Worm (Caenorhabditis elegans) whole organism, early embryonic: ENCODE measurements around the gene fbxa-66.

Source experiments
- ama-1 ChIP-seq: fragments of 150-350 bp; optimal IDR thresholded peaks from 2 replicates; lab custom pipeline; 2014
- ets-7 ChIP-seq: sonication (generic microtip); optimal IDR thresholded peaks from 2 replicates; lab custom pipeline; 2016; ENCODE audit warnings: missing genotype, missing genetic modification characterization, missing compliant biosample characterization
- flt-1 ChIP-seq: fragments of 200-800 bp; sonication (Bioruptor generic); IDR thresholded peaks from 2 replicates; pipeline ENCODE4 v1.3.6; 2022; ENCODE audit warnings: missing genetic modification characterization, missing compliant biosample characterization
- scrt-1 ChIP-seq: fragments of 200-800 bp; sonication (Bioruptor generic); IDR thresholded peaks from 2 replicates; pipeline ENCODE4 v1.3.6; 2022; ENCODE audit warnings: missing genetic modification characterization, missing compliant biosample characterization

DNA sequence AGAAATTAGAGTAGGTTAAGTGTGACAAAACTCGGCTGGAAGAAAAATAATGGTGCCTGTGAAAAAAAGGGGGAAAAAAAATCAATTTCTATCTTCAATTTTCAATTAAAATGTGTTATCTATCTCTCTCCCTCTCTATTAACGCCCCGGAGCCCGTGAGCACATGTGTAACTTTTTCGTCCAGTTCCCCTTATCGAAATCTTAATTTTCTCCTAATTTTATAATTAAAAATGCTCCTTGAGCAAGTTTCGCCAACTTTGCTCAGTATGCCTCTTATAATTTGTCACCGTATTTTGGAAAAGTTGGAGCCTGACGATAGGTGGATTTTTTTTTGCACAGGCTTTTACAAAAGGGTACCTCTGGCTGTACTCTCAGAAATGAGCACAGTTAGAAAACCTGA, 5.8 kb downstream of the fbxa-66 start, which contains the start of the genes fbxa-1 and Y54F10BM.20:
- TF ChIP-seq ama-1 (lab: Kevin White, UChicago) (no peak), scrt-1 (GFP tag; lab: Robert Waterston, UW) (no peak), ets-7 (tag; lab: Kevin White, UChicago) (no peak), flt-1 (GFP tag; lab: Robert Waterston, UW) (no peak)
